Worm (Caenorhabditis elegans): ENCODE measurements around the gene Y53F4B.9.
"Not testable (repeated sequence)": the region's sequence is repeated elsewhere in the genome, so short reads cannot be mapped to it uniquely, and the experiment has no call there.

DNA sequence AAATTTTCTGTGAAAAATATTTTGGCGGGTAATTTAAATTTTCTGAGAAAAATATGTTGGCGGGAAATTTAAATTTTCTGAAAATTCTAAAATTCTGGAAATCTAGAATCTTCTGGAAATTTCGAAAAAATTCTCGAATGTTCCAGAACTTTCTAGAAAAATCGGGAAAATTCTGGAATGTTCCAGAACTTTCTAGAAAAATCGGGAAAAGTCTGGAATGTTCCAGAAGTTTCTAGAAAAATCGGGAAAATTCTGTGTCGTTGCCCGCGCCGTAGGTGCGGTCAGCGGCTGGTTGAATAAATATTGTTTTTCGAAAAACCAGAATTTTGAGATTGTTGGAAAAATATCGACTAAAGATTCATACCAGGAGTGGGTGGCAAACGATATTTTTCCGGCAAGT is 9.2 kb downstream of the Y53F4B.9 start:
- TF ChIP-seq F23B12.7 (tag; optimal IDR thresholded peaks at IDR 0.05; ENCODE audit: insufficient read depth); B0035.1 (tag; optimal IDR thresholded peaks at IDR 0.05); ztf-18 (tag; optimal IDR thresholded peaks at IDR 0.05): not testable (repeated sequence)
